Fruit fly (Drosophila melanogaster): ENCODE results near the gene CG11334.

DNA sequence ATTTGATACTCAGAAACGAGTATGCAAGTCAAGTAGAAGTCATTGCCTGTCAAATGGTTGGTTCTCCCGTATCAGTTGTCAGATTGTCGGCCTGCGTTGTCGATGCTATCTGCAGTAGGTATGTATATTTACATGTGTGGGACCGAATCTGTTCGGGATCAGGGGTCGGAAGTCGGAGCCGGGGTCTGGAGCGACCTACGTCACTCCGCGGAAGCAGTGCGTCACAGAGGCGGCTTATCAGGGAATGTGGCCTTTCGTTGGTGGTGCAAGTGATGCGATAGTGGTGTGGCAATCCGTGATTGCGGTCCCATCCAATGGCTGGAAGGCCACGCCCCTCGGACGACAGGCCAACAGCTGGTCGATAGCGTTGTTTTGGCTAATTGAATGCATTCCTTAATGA is 27.2 kb downstream of the CG11334 start:
- TF ChIP-seq cic (GFP tag; optimal IDR thresholded peaks at IDR 0.05) (peak; percentile 7), bab1 (GFP tag; optimal IDR thresholded peaks at IDR 0.05) (no peak), CG14711 (tag; optimal IDR thresholded peaks at IDR 0.05) (no peak), CG33017 (tag; optimal IDR thresholded peaks at IDR 0.05) (no peak), toe (GFP tag; optimal IDR thresholded peaks at IDR 0.05) (no peak)
